Worm (Caenorhabditis elegans): ENCODE measurements around the gene atp-4.
A peak's percentile ranks its signal among the peaks of the same experiment; 100 is the strongest.

atp-4 gene

DNA sequence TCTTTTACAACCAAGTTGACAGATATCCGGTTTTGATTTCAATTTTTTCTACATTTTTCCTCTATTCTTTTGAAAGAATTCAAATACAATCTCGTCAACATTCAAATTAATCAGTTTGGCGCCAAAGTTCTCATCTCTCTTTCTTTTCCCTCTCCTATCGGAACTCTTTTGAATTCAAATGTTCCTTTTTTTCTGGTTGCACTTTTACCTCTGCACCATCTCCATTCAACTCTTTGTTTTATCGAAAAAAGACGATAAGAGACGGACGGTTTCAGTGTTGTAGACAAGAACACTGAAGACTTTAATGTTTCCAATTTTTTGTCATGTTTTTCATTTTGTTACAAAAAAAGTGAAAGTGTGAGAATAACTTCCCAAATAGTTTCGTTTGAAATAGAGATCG, 49.1 kb upstream of the atp-4 start (continued):
- TF ChIP-seq mxl-2 (GFP tag; conservative IDR thresholded peaks at IDR 0.05) (no peak), skn-1 (tag; optimal IDR thresholded peaks at IDR 0.05) (no peak), mdt-29 (GFP tag; IDR thresholded peaks at IDR 0.05) (no peak), daf-8 (GFP tag; IDR thresholded peaks at IDR 0.05) (no peak), lin-39 (tag; optimal IDR thresholded peaks at IDR 0.05) (no peak)

DNA sequence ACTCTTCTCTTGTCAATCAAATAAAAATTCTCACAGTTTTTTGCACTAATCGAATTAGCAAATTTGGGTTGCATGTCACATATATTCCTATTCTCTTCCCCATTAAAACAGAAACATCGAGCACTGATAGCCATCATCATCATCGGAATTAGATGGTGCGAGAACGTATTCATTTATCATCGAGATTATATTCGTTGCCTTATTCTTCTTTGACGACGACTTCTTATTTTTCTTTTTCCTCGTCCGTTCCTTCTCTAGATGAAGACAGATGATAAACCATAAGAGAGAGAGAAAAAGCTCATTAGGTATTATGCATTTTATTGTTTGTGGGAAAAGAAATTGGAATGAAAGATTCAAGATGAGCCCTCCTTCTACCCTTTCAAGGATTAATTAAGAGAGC, 44.3 kb upstream of the atp-4 start:
- peak in 1 of 2 experiments; percentile 4 for TF ChIP-seq unc-62 (GFP tag; optimal IDR thresholded peaks at IDR 0.05 in 1 of 2)
- TF ChIP-seq unc-62 (tag; optimal IDR thresholded peaks at IDR 0.05): no peak
- no peak for TF ChIP-seq dmd-6 (GFP tag; IDR thresholded peaks at IDR 0.05)

DNA sequence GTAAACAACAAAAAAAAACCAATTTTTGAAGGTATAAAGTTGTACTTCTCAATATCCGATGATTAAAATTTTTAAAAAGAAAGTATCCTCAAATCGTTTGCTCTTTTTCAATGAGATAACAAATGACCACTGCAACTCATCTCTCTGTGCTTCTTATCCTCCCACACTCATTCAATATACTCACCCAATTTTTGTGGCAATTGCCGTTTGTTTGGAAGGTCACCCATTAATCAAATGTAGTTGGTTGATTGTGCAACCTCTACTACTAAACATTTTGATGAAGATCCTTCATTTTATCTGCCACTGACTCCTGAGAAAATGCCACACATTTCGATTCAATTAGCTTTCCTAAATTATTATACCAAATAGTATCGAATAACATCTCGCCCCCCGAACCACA, 40.8 kb upstream of the atp-4 start:
- TF ChIP-seq aly-2 (tag; optimal IDR thresholded peaks at IDR 0.05): no peak

DNA sequence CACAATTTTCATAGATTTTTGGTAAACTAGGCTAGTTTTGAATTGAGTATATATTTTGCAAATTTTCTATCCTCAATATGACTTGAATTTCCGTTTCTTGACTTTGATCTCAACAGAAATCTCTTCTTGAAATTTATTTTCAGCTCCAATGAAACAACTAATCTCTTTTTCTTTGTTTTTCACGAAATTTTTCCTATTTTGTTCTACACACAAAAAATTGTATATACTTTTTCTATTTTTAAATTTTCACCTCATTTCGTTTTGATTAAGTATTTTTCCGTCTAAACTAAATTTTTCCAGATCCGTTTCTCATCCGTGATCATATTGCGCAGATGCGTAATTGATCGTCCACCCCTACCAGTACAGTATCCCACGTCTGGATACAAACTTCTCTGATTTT, 37.9 kb upstream of the atp-4 start, which contains the start of gene unc-83:
unc-83 (plus strand) TSS at position 301 of the 400 bp plus-strand sequence.
- TF ChIP-seq unc-62 (GFP tag; optimal IDR thresholded peaks at IDR 0.05 in 1 of 2): peak in 1 of 2 experiments; percentile 45
- no peak for TF ChIP-seq unc-62 (tag; optimal IDR thresholded peaks at IDR 0.05)
- no peak for TF ChIP-seq ceh-82 (tag; optimal IDR thresholded peaks at IDR 0.05)
- TF ChIP-seq lin-29 (GFP tag; IDR thresholded peaks at IDR 0.05): no peak
- no peak for TF ChIP-seq daf-19 (GFP tag; conservative IDR thresholded peaks at IDR 0.05)
- no peak for TF ChIP-seq R02D3.7 (tag; optimal IDR thresholded peaks at IDR 0.05)

DNA sequence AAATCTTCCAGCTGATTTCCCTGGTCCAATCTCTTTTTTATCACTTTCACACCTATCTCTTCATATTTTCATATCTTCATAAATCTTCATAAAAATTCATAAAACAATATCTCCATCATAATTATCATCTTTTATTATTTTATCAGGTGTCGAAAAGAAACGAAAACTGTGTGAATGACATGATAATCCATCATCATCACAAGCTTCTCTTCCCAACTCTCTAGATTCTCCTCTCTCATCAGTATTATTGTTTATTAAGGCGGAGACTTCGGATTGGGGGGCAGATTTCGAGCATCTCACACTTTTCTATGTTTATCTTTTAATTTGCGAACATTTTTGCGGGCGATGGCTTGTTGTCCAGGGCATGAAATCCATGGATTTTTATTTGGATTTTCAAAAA, 37.3 kb upstream of the atp-4 start:
- TF ChIP-seq nhr-28 (tag; optimal IDR thresholded peaks at IDR 0.05) (no peak), mdl-1 (tag; optimal IDR thresholded peaks at IDR 0.05) (no peak), vab-7 (GFP tag; IDR thresholded peaks at IDR 0.05) (no peak), F37D6.2 (tag; optimal IDR thresholded peaks at IDR 0.05) (no peak), mxl-3 (GFP tag; optimal IDR thresholded peaks at IDR 0.05) (no peak), arid-1 (GFP tag; conservative IDR thresholded peaks at IDR 0.05) (no peak), saeg-2 (GFP tag; IDR thresholded peaks at IDR 0.05) (no peak), sdz-12 (GFP tag; optimal IDR thresholded peaks at IDR 0.05) (no peak), nhr-111 (GFP tag; optimal IDR thresholded peaks at IDR 0.05) (no peak), ztf-11 (tag; optimal IDR thresholded peaks at IDR 0.05) (no peak)

DNA sequence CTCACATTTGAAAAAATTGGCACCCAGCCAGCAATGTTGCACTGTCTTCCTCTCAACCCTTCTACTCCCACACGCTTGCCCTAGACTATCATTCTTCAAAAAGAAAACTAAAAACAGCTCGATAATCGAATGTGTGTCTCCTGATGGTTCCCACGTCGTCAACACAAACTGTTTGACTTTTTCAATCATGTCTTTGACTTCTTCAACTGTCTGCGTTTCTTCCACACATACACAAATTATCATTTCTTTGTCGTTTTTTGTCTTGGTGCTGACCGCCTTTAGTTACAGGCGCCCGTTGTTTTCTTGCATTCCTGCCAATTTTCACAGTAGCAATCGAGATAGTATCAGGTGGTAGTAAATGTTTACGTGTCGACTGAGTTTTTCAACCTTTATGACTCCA, 35.7 kb upstream of the atp-4 start:
- TF ChIP-seq nhr-28 (tag; optimal IDR thresholded peaks at IDR 0.05): peak; percentile 76
- peak; percentile 73 for TF ChIP-seq hlh-30 (tag; optimal IDR thresholded peaks at IDR 0.05; ENCODE audit: insufficient read depth)
- TF ChIP-seq unc-130 (GFP tag; optimal IDR thresholded peaks at IDR 0.05): no peak
- no peak for TF ChIP-seq spr-3 (GFP tag; optimal IDR thresholded peaks at IDR 0.05)
- TF ChIP-seq hlh-11 (tag; optimal IDR thresholded peaks at IDR 0.05): peak; percentile 51
- no peak for TF ChIP-seq daf-12 (tag; optimal IDR thresholded peaks at IDR 0.05)
- peak; percentile 32; the same call in 1 of the 2 replicates for TF ChIP-seq dmd-6 (GFP tag; IDR thresholded peaks at IDR 0.05)
- peak; percentile 27 for TF ChIP-seq dve-1 (tag; optimal IDR thresholded peaks at IDR 0.05; ENCODE audit: insufficient read depth)
- TF ChIP-seq php-3 (GFP tag; IDR thresholded peaks at IDR 0.05): 0 out of 2 replicates have a peak, but pooled peaks have one; percentile 31
- TF ChIP-seq pha-4 (GFP tag; IDR thresholded peaks at IDR 0.05): no peak
- no peak for TF ChIP-seq pha-4 (tag; optimal IDR thresholded peaks at IDR 0.05)
- peak; percentile 18 for TF ChIP-seq aha-1 (tag)
- TF ChIP-seq mep-1 (tag; optimal IDR thresholded peaks at IDR 0.05): peak; percentile 7
- peak; percentile 32 for TF ChIP-seq dpl-1 (GFP tag; optimal IDR thresholded peaks at IDR 0.05)
- no peak for TF ChIP-seq F10B5.3 (tag; optimal IDR thresholded peaks at IDR 0.05)
- TF ChIP-seq nhr-77 (tag; optimal IDR thresholded peaks at IDR 0.05): peak; percentile 16
- no peak for TF ChIP-seq daf-16 (GFP tag; optimal IDR thresholded peaks at IDR 0.05)
- TF ChIP-seq daf-16 (tag; optimal IDR thresholded peaks at IDR 0.05): peak; percentile 78

Measured in whole organism, L4 larva.